Worm (Caenorhabditis elegans) whole organism, young adult: ENCODE data around the gene ndab-2.

Source experiments
- B0019.2 ChIP-seq: fragments of 200-800 bp; sonication (Bioruptor generic); conservative IDR thresholded peaks from 2 replicates; pipeline ENCODE4 v1.3.6; 2022; ENCODE audit warnings: missing genetic modification reagents, missing genetic modification characterization, missing compliant biosample characterization
- B0035.1 ChIP-seq: sonication (generic microtip); optimal IDR thresholded peaks from 2 replicates; lab custom pipeline; 2016; ENCODE audit warnings: missing genetic modification characterization, mild to moderate bottlenecking, missing compliant biosample characterization, missing genotype, missing genetic modification reagents
- B0261.1 ChIP-seq: sonication (generic microtip); optimal IDR thresholded peaks from 2 replicates; lab custom pipeline; 2016; ENCODE audit warnings: mild to moderate bottlenecking, missing genetic modification characterization, moderate library complexity, missing compliant biosample characterization
- C06A6.2 ChIP-seq: fragments of 200-800 bp; sonication (Bioruptor generic); conservative IDR thresholded peaks from 2 replicates; pipeline ENCODE4 v1.3.6; 2022; ENCODE audit warnings: missing genetic modification characterization, missing compliant biosample characterization
- C17E4.6 ChIP-seq: fragments of 200-800 bp; sonication (Bioruptor generic); IDR thresholded peaks from 2 replicates; pipeline ENCODE4 v1.3.6; 2022; ENCODE audit warnings: missing genetic modification reagents, missing genetic modification characterization, missing compliant biosample characterization
- D2030.7 ChIP-seq: fragments of 200-800 bp; sonication (Bioruptor generic); IDR thresholded peaks from 2 replicates; pipeline ENCODE4 v1.3.6; 2022; ENCODE audit warnings: missing genetic modification reagents, missing genetic modification characterization, missing compliant biosample characterization
- F39B2.1 ChIP-seq: fragments of 200-800 bp; sonication (Bioruptor generic); IDR thresholded peaks from 2 replicates; pipeline ENCODE4 v1.3.6; 2022; ENCODE audit warnings: missing genetic modification reagents, missing genetic modification characterization, missing compliant biosample characterization
- F55B11.4 ChIP-seq: sonication (generic microtip); optimal IDR thresholded peaks from 2 replicates; lab custom pipeline; 2016; ENCODE audit warnings: missing compliant biosample characterization, missing genetic modification characterization, borderline replicate concordance; ENCODE audit not compliant: insufficient read depth
- F57A8.1 ChIP-seq: fragments of 200-800 bp; sonication (Bioruptor generic); optimal IDR thresholded peaks from 2 replicates; lab custom pipeline; 2018; ENCODE audit warnings: mild to moderate bottlenecking, missing genetic modification characterization, moderate library complexity, missing compliant biosample characterization
- K11D2.4 ChIP-seq: fragments of 200-800 bp; sonication (Bioruptor generic); IDR thresholded peaks from 2 replicates; pipeline ENCODE4 v1.3.6; 2022; ENCODE audit warnings: missing genetic modification reagents, missing genetic modification characterization, missing compliant biosample characterization
- Y53F4B.3 ChIP-seq: fragments of 200-800 bp; sonication (Bioruptor generic); IDR thresholded peaks from 2 replicates; pipeline ENCODE4 v1.3.6; 2022; ENCODE audit warnings: missing genetic modification reagents, missing genetic modification characterization, missing compliant biosample characterization
- Y53G8AR.9 ChIP-seq: fragments of 200-800 bp; sonication (Bioruptor generic); conservative IDR thresholded peaks from 2 replicates; pipeline ENCODE4 v1.3.6; 2022; ENCODE audit warnings: missing genetic modification reagents, missing genetic modification characterization, missing compliant biosample characterization
- Y56A3A.18 ChIP-seq: fragments of 200-800 bp; sonication (Bioruptor generic); IDR thresholded peaks from 2 replicates; pipeline ENCODE4 v1.3.6; 2022; ENCODE audit warnings: missing genetic modification reagents, missing genetic modification characterization, missing compliant biosample characterization
- aptf-3 ChIP-seq: fragments of 200-800 bp; sonication (Bioruptor generic); IDR thresholded peaks from 2 replicates; pipeline ENCODE4 v1.3.6; 2022; ENCODE audit warnings: missing genetic modification characterization, missing compliant biosample characterization
- attf-6 ChIP-seq: fragments of 200-800 bp; sonication (Bioruptor generic); IDR thresholded peaks from 2 replicates; pipeline ENCODE4 v1.3.6; 2022; ENCODE audit warnings: missing genetic modification reagents, missing genetic modification characterization, missing compliant biosample characterization
- cebp-1 ChIP-seq, 2 experiments: fragments of 200-800 bp in 1 of 2; sonication (Bioruptor generic) in 1 of 2; sonication (generic microtip) in 1 of 2; IDR thresholded peaks in 1 of 2; optimal IDR thresholded peaks in 1 of 2; 2 replicates each; pipeline versions ENCODE4 v1.3.6 to Lab custom; 2017 to 2022; ENCODE audit warnings: missing compliant biosample characterization in 2 of 2, missing genetic modification characterization in 2 of 2, mild to moderate bottlenecking in 1 of 2, missing genetic modification reagents in 1 of 2, moderate library complexity in 1 of 2
- ceh-27 ChIP-seq: fragments of 200-800 bp; sonication (Bioruptor generic); optimal IDR thresholded peaks from 2 replicates; lab custom pipeline; 2018; ENCODE audit warnings: mild to moderate bottlenecking, missing genetic modification characterization, moderate library complexity, missing compliant biosample characterization
- ceh-58 ChIP-seq: fragments of 200-800 bp; sonication (Bioruptor generic); IDR thresholded peaks from 2 replicates; pipeline ENCODE4 v1.3.6; 2022; ENCODE audit warnings: missing genetic modification characterization, missing compliant biosample characterization
- ceh-79 ChIP-seq: sonication (generic microtip); optimal IDR thresholded peaks from 2 replicates; lab custom pipeline; 2017; ENCODE audit warnings: mild to moderate bottlenecking, missing genetic modification characterization, missing compliant biosample characterization
- dpff-1 ChIP-seq: sonication (generic microtip); optimal IDR thresholded peaks from 2 replicates; lab custom pipeline; 2017; ENCODE audit warnings: mild to moderate bottlenecking, missing genetic modification characterization, missing compliant biosample characterization
- dpl-1 ChIP-seq: fragments of 150-350 bp; optimal IDR thresholded peaks from 2 replicates; lab custom pipeline; 2014; ENCODE audit warnings: missing biosample characterization, missing genetic modification reagents, missing genetic modification characterization
- egrh-3 ChIP-seq: fragments of 200-800 bp; sonication (Bioruptor generic); IDR thresholded peaks from 2 replicates; pipeline ENCODE4 v1.3.6; 2022; ENCODE audit warnings: missing genetic modification reagents, missing genetic modification characterization, missing compliant biosample characterization
- gei-17 ChIP-seq: fragments of 200-800 bp; sonication (Bioruptor generic); optimal IDR thresholded peaks from 2 replicates; lab custom pipeline; 2018; ENCODE audit warnings: mild to moderate bottlenecking, missing genetic modification characterization, missing compliant biosample characterization
- hmg-20 ChIP-seq: fragments of 200-800 bp; sonication (Bioruptor generic); IDR thresholded peaks from 2 replicates; pipeline ENCODE4 v1.3.6; 2022; ENCODE audit warnings: missing genetic modification reagents, missing genetic modification characterization, missing compliant biosample characterization
- lin-40 ChIP-seq: sonication (generic microtip); optimal IDR thresholded peaks from 2 replicates; lab custom pipeline; 2016; ENCODE audit warnings: missing genetic modification characterization, mild to moderate bottlenecking, missing compliant biosample characterization, missing genotype, missing genetic modification reagents
- lin-54 ChIP-seq: fragments of 200-800 bp; sonication (Bioruptor generic); optimal IDR thresholded peaks from 2 replicates; lab custom pipeline; 2018; ENCODE audit warnings: mild to moderate bottlenecking, missing genetic modification characterization, missing compliant biosample characterization
- lir-1 ChIP-seq: fragments of 200-800 bp; sonication (Bioruptor generic); conservative IDR thresholded peaks from 2 replicates; pipeline ENCODE4 v1.3.6; 2022; ENCODE audit warnings: missing genetic modification reagents, missing genetic modification characterization, missing compliant biosample characterization
- lsl-1 ChIP-seq: fragments of 200-800 bp; sonication (Bioruptor generic); optimal IDR thresholded peaks from 2 replicates; lab custom pipeline; 2018; ENCODE audit warnings: mild to moderate bottlenecking, missing genetic modification characterization, moderate library complexity, missing compliant biosample characterization
- lsy-27 ChIP-seq: sonication (generic microtip); optimal IDR thresholded peaks from 2 replicates; lab custom pipeline; 2017; ENCODE audit warnings: missing genetic modification characterization, mild to moderate bottlenecking, missing compliant biosample characterization, antibody characterized with exemption, missing genotype, borderline replicate concordance; ENCODE audit not compliant: insufficient read depth
- madf-6 ChIP-seq: fragments of 200-800 bp; sonication (Bioruptor generic); IDR thresholded peaks from 2 replicates; pipeline ENCODE4 v1.3.6; 2022; ENCODE audit warnings: missing genetic modification reagents, missing genetic modification characterization, missing compliant biosample characterization
- madf-8 ChIP-seq: fragments of 200-800 bp; sonication (Bioruptor generic); conservative IDR thresholded peaks from 2 replicates; pipeline ENCODE4 v1.3.6; 2022; ENCODE audit warnings: missing genetic modification reagents, missing genetic modification characterization, missing compliant biosample characterization
- mes-4 ChIP-seq: sonication (generic microtip); optimal IDR thresholded peaks from 2 replicates; lab custom pipeline; 2016; ENCODE audit warnings: missing genotype, missing genetic modification characterization, missing compliant biosample characterization
- nfya-2 ChIP-seq: fragments of 200-800 bp; sonication (Bioruptor generic); IDR thresholded peaks from 2 replicates; pipeline ENCODE4 v1.3.6; 2022; ENCODE audit warnings: missing genetic modification reagents, missing genetic modification characterization, missing compliant biosample characterization
- nfyb-1 ChIP-seq: fragments of 200-800 bp; sonication (Bioruptor generic); IDR thresholded peaks from 2 replicates; pipeline ENCODE4 v1.3.6; 2022; ENCODE audit warnings: missing genetic modification reagents, missing genetic modification characterization, missing compliant biosample characterization
- nhr-80 ChIP-seq: sonication (generic microtip); optimal IDR thresholded peaks from 2 replicates; lab custom pipeline; 2016; ENCODE audit warnings: missing genetic modification characterization, missing compliant biosample characterization
- rcor-1 ChIP-seq: fragments of 200-800 bp; sonication (Bioruptor generic); IDR thresholded peaks from 2 replicates; pipeline ENCODE4 v1.3.6; 2022; ENCODE audit warnings: missing genetic modification reagents, missing genetic modification characterization, missing compliant biosample characterization
- rec-8 ChIP-seq, 2 experiments: sonication (generic microtip); optimal IDR thresholded peaks; 2 replicates each; lab custom pipeline; 2016; ENCODE audit warnings: mild to moderate bottlenecking in 2 of 2, missing genetic modification characterization in 2 of 2, missing genetic modification reagents in 2 of 2, missing genotype in 2 of 2, missing biosample characterization in 1 of 2, missing compliant biosample characterization in 1 of 2, moderate library complexity in 1 of 2
- repo-1 ChIP-seq: sonication (generic microtip); optimal IDR thresholded peaks from 2 replicates; lab custom pipeline; 2017; ENCODE audit warnings: mild to moderate bottlenecking, missing genetic modification characterization, missing compliant biosample characterization
- rpc-1 ChIP-seq, 2 experiments: fragments of 150-350 bp in 1 of 2; sonication (generic microtip) in 1 of 2; optimal IDR thresholded peaks; 2 replicates each; lab custom pipeline; 2014 to 2018; ENCODE audit warnings: missing biosample characterization in 1 of 2, missing genetic modification characterization in 1 of 2, missing genetic modification reagents in 1 of 2, missing genotype in 1 of 2
- sdz-38 ChIP-seq: sonication (generic microtip); optimal IDR thresholded peaks from 2 replicates; lab custom pipeline; 2016; ENCODE audit warnings: missing genotype, missing genetic modification characterization, missing compliant biosample characterization
- sea-2 ChIP-seq: fragments of 200-800 bp; sonication (Bioruptor generic); IDR thresholded peaks from 2 replicates; pipeline ENCODE4 v1.3.6; 2022; ENCODE audit warnings: missing genetic modification characterization, missing compliant biosample characterization
- snpc-1.3 ChIP-seq: sonication (generic microtip); optimal IDR thresholded peaks from 2 replicates; lab custom pipeline; 2017; ENCODE audit warnings: missing genetic modification characterization, mild to moderate bottlenecking, missing compliant biosample characterization, antibody characterized with exemption, moderate library complexity, missing genotype, missing genetic modification reagents; ENCODE audit not compliant: insufficient read depth
- sptf-2 ChIP-seq: fragments of 200-800 bp; sonication (Bioruptor generic); optimal IDR thresholded peaks from 2 replicates; lab custom pipeline; 2018; ENCODE audit warnings: mild to moderate bottlenecking, missing genetic modification characterization, missing compliant biosample characterization
- unc-130 ChIP-seq: sonication (generic microtip); optimal IDR thresholded peaks from 2 replicates; lab custom pipeline; 2016; ENCODE audit warnings: missing genetic modification reagents, missing genetic modification characterization, missing compliant biosample characterization
- unc-62 ChIP-seq: fragments of 150-350 bp; optimal IDR thresholded peaks from 2 replicates; lab custom pipeline; 2014; ENCODE audit warnings: missing biosample characterization, missing genetic modification reagents, missing genetic modification characterization
- ztf-25 ChIP-seq: fragments of 200-800 bp; sonication (Bioruptor generic); IDR thresholded peaks from 2 replicates; pipeline ENCODE4 v1.3.6; 2022; ENCODE audit warnings: missing genetic modification reagents, missing genetic modification characterization, missing compliant biosample characterization
- ztf-28 ChIP-seq: fragments of 200-800 bp; sonication (Bioruptor generic); IDR thresholded peaks from 2 replicates; pipeline ENCODE4 v1.3.6; 2022; ENCODE audit warnings: missing genetic modification reagents, missing genetic modification characterization, missing compliant biosample characterization

ndab-2 gene

ce11 chrIII:7140228-7140710, 40.3 kb upstream of the ndab-2 start (continued):
- TF ChIP-seq dpl-1 (GFP tag; lab: Kevin White, UChicago) (no peak), lsl-1 (GFP tag; lab: Kevin White, UChicago) (peak; percentile 67), F55B11.4 (tag; lab: Kevin White, UChicago) (no peak), C06A6.2 (GFP tag; lab: Robert Waterston, UW) (no peak), Y56A3A.18 (GFP tag; lab: Robert Waterston, UW) (0 out of 2 replicates have a peak, but pooled peaks have one; percentile 37), B0019.2 (GFP tag; lab: Robert Waterston, UW) (no peak), nfyb-1 (GFP tag; lab: Robert Waterston, UW) (peak; percentile 72), aptf-3 (GFP tag; lab: Robert Waterston, UW) (no peak), nhr-80 (no peak), repo-1 (tag; lab: Kevin White, UChicago) (peak; percentile 39), dpff-1 (tag; lab: Kevin White, UChicago) (no peak), attf-6 (GFP tag; lab: Robert Waterston, UW) (peak; percentile 95), D2030.7 (GFP tag; lab: Robert Waterston, UW) (peak; percentile 96), cebp-1 (GFP tag; IDR thresholded peaks at IDR 0.05; lab: Robert Waterston, UW) (no peak), cebp-1 (tag; optimal IDR thresholded peaks at IDR 0.05; lab: Kevin White, UChicago) (no peak), ceh-27 (no peak), lir-1 (GFP tag; lab: Robert Waterston, UW) (0 out of 2 replicates have a peak, but pooled peaks have one; percentile 16), lin-54 (peak; percentile 67), lin-40 (no peak), B0261.1 (tag; lab: Kevin White, UChicago) (no peak), sptf-2 (GFP tag; lab: Kevin White, UChicago) (no peak), ztf-25 (GFP tag; lab: Robert Waterston, UW) (no peak), K11D2.4 (GFP tag; lab: Robert Waterston, UW) (no peak), B0035.1 (tag; lab: Kevin White, UChicago) (no peak), lsy-27 (no peak), C17E4.6 (GFP tag; lab: Robert Waterston, UW) (no peak), Y53F4B.3 (GFP tag; lab: Robert Waterston, UW) (no peak), sdz-38 (tag; lab: Kevin White, UChicago) (no peak), F39B2.1 (GFP tag; lab: Robert Waterston, UW) (0 out of 2 replicates have a peak, but pooled peaks have one; percentile 64), madf-8 (peak; percentile 31; the same call in 1 of the 2 replicates), F57A8.1 (GFP tag; lab: Kevin White, UChicago) (no peak), mes-4 (tag; lab: Kevin White, UChicago) (no peak), nfya-2 (no peak), gei-17 (GFP tag; lab: Kevin White, UChicago) (no peak), egrh-3 (GFP tag; lab: Robert Waterston, UW) (no peak), rpc-1 (optimal IDR thresholded peaks at IDR 0.05; lab: Kevin White, UChicago) (no peak), rpc-1 (tag; optimal IDR thresholded peaks at IDR 0.05; lab: Kevin White, UChicago) (no peak), unc-130 (peak; percentile 45), ceh-79 (tag; lab: Kevin White, UChicago) (no peak), hmg-20 (GFP tag; lab: Robert Waterston, UW) (no peak), snpc-1.3 (tag; lab: Kevin White, UChicago) (peak; percentile 89), sea-2 (GFP tag; lab: Robert Waterston, UW) (no peak), ceh-58 (GFP tag; lab: Robert Waterston, UW) (no peak), unc-62 (GFP tag; lab: Kevin White, UChicago) (no peak), ztf-28 (GFP tag; lab: Robert Waterston, UW) (0 out of 2 replicates have a peak, but pooled peaks have one; percentile 14), Y53G8AR.9 (GFP tag; lab: Robert Waterston, UW) (peak; percentile 51; the same call in 1 of the 2 replicates), rcor-1 (GFP tag; lab: Robert Waterston, UW) (peak; percentile 55; the same call in 1 of the 2 replicates), madf-6 (peak; percentile 78), rec-8 (tag; optimal IDR thresholded peaks at IDR 0.05; lab: Kevin White, UChicago) (peak in 1 of 2 experiments; percentile 49)
